Fruit fly (Drosophila melanogaster): Measurements from ENCODE around the gene Trissin.

Gene Trissin

dm6 chr3R:15472753-15473212 lies 12.4 kb downstream of the Trissin start (continued):
- TF ChIP-seq CG8388 (GFP tag; optimal IDR thresholded peaks at IDR 0.05), result no peak
- no peak for TF ChIP-seq luna (GFP tag; optimal IDR thresholded peaks at IDR 0.05)
- TF ChIP-seq vvl (GFP tag; IDR thresholded peaks at IDR 0.05), result peak; percentile 7; the same call in 1 of the 2 replicates
- TF ChIP-seq H2.0 (GFP tag; IDR thresholded peaks at IDR 0.05), result no peak
- peak; percentile 7 to 18 for TF ChIP-seq chif (GFP tag; optimal IDR thresholded peaks at IDR 0.05)
- peak; percentile 76 for TF ChIP-seq Rfx (GFP tag; IDR thresholded peaks at IDR 0.05)
- TF ChIP-seq CG13287 (GFP tag; IDR thresholded peaks at IDR 0.05; ENCODE audit: partially characterized antibody), result no peak
- peak; percentile 15 for TF ChIP-seq CG10543 (GFP tag; optimal IDR thresholded peaks at IDR 0.05)
- TF ChIP-seq pros (GFP tag; optimal IDR thresholded peaks at IDR 0.05), result no peak
- 0 out of 3 replicates have a peak, but pooled peaks have one; percentile 19 for TF ChIP-seq B-H1 (GFP tag; IDR thresholded peaks at IDR 0.05)
- peak; percentile 65 for TF ChIP-seq Ets65A (GFP tag)
- no peak for TF ChIP-seq pita (GFP tag; optimal IDR thresholded peaks at IDR 0.05)
- peak; percentile 26 for TF ChIP-seq Max (GFP tag; optimal IDR thresholded peaks at IDR 0.05)
- TF ChIP-seq disco-r (GFP tag; optimal IDR thresholded peaks at IDR 0.05), result peak; percentile 8
- TF ChIP-seq CG7745 (tag; optimal IDR thresholded peaks at IDR 0.05), result no peak
- no peak for TF ChIP-seq fd64A (GFP tag; optimal IDR thresholded peaks at IDR 0.05)
- no peak for TF ChIP-seq ham (GFP tag; IDR thresholded peaks at IDR 0.05)
- peak; percentile 89 for TF ChIP-seq Med (GFP tag)
- no peak for TF ChIP-seq CG10565 (GFP tag; optimal IDR thresholded peaks at IDR 0.05)
- TF ChIP-seq CG5953 (GFP tag; IDR thresholded peaks at IDR 0.05), result no peak
- no peak for TF ChIP-seq CG3065 (GFP tag; optimal IDR thresholded peaks at IDR 0.05)
- TF ChIP-seq usp (GFP tag; optimal IDR thresholded peaks at IDR 0.05), result no peak
- no peak for TF ChIP-seq ase (GFP tag; IDR thresholded peaks at IDR 0.05)
- no peak for TF ChIP-seq Bgb (GFP tag; IDR thresholded peaks at IDR 0.05; ENCODE audit: partially characterized antibody)
- TF ChIP-seq CG4328 (GFP tag; optimal IDR thresholded peaks at IDR 0.05), result no peak
- no peak; the same call in 2 of the 3 replicates for TF ChIP-seq zfh1 (GFP tag; IDR thresholded peaks at IDR 0.05)
- TF ChIP-seq CG9437 (GFP tag; optimal IDR thresholded peaks at IDR 0.05), result peak; percentile 33
- TF ChIP-seq CG17328 (GFP tag; IDR thresholded peaks at IDR 0.05), result no peak
- no peak for TF ChIP-seq cad (GFP tag; optimal IDR thresholded peaks at IDR 0.05)
- TF ChIP-seq Ssrp (tag; optimal IDR thresholded peaks at IDR 0.05), result peak; percentile 5
- no peak for TF ChIP-seq nerfin-2 (GFP tag; IDR thresholded peaks at IDR 0.05; ENCODE audit: partially characterized antibody)
- no peak for TF ChIP-seq lov (optimal IDR thresholded peaks at IDR 0.05)
- TF ChIP-seq lov (GFP tag; IDR thresholded peaks at IDR 0.05), result no peak
- peak; percentile 73; the same call in 1 of the 2 replicates for TF ChIP-seq lmd (GFP tag; IDR thresholded peaks at IDR 0.05)
- peak; percentile 32 for TF ChIP-seq CG12391 (tag; optimal IDR thresholded peaks at IDR 0.05)
- TF ChIP-seq CG2129 (GFP tag; IDR thresholded peaks at IDR 0.05; ENCODE audit: partially characterized antibody), result no peak
- no peak for TF ChIP-seq kay (GFP tag; optimal IDR thresholded peaks at IDR 0.05)
- peak; percentile 19 for TF ChIP-seq CG10274 (GFP tag; optimal IDR thresholded peaks at IDR 0.05)
- no peak for TF ChIP-seq Hmx (GFP tag; optimal IDR thresholded peaks at IDR 0.05)
- TF ChIP-seq CG9876 (GFP tag; optimal IDR thresholded peaks at IDR 0.05), result peak; percentile 34
- TF ChIP-seq aop (GFP tag; IDR thresholded peaks at IDR 0.05), result no peak
- peak; percentile 43 for TF ChIP-seq CG13624 (GFP tag; optimal IDR thresholded peaks at IDR 0.05)
- no peak for TF ChIP-seq CG34376 (GFP tag; optimal IDR thresholded peaks at IDR 0.05)
- no peak for TF ChIP-seq schlank (tag; optimal IDR thresholded peaks at IDR 0.05)
- peak; percentile 35; the same call in 1 of the 2 replicates for TF ChIP-seq ranshi (GFP tag; IDR thresholded peaks at IDR 0.05)
- TF ChIP-seq D19B (GFP tag; optimal IDR thresholded peaks at IDR 0.05), result peak; percentile 55
- no peak for TF ChIP-seq CG10431 (GFP tag; optimal IDR thresholded peaks at IDR 0.05)
- TF ChIP-seq pan (optimal IDR thresholded peaks at IDR 0.05), result no peak
- TF ChIP-seq pan (GFP tag; optimal IDR thresholded peaks at IDR 0.05 in 1 of 2, IDR thresholded peaks at IDR 0.05 in 1 of 2), result peak in 1 of 2 experiments; percentile 32
- peak; percentile 5; the same call in 1 of the 2 replicates for TF ChIP-seq Poxn (GFP tag; IDR thresholded peaks at IDR 0.05)
- TF ChIP-seq CG14965 (GFP tag; optimal IDR thresholded peaks at IDR 0.05; ENCODE audit: borderline replicate concordance), result no peak
- TF ChIP-seq CG12155 (GFP tag; optimal IDR thresholded peaks at IDR 0.05), result peak; percentile 35
